Fruit fly (Drosophila melanogaster) whole organism, embryonic: ENCODE measurements around the gene CG15528.

Experiments used
- Awh ChIP-seq: fragments of 200-800 bp; sonication (Bioruptor generic); IDR thresholded peaks from 2 replicates; pipeline ENCODE4, ENCODE4 v1.3.6; 2022; ENCODE audit warnings: missing biosample characterization, missing genetic modification characterization
- C15 ChIP-seq: fragments of 200-800 bp; sonication (Bioruptor generic); IDR thresholded peaks from 3 replicates; pipeline ENCODE4 v1.3.6; 2022; ENCODE audit warnings: missing biosample characterization, missing genetic modification characterization
- CG10366 ChIP-seq: fragments of 200-800 bp; sonication (Bioruptor generic); IDR thresholded peaks from 2 replicates; pipeline ENCODE4 v1.3.6; 2022; ENCODE audit warnings: missing biosample characterization, missing genetic modification characterization
- CG10565 ChIP-seq: fragments of 200-800 bp; sonication (Bioruptor generic); optimal IDR thresholded peaks from 3 replicates; lab custom pipeline; 2016; ENCODE audit warnings: missing biosample characterization, mild to moderate bottlenecking, missing genetic modification characterization
- CG11504 ChIP-seq: fragments of 200-800 bp; sonication (Bioruptor generic); optimal IDR thresholded peaks from 3 replicates; lab custom pipeline; 2019; ENCODE audit warnings: missing biosample characterization, mild to moderate bottlenecking, missing genetic modification characterization, moderate library complexity
- CG11696 ChIP-seq: fragments of 200-800 bp; sonication (Bioruptor generic); IDR thresholded peaks from 2 replicates; pipeline ENCODE4 v1.3.6; 2022; ENCODE audit warnings: missing biosample characterization, missing genetic modification characterization
- CG12236 ChIP-seq: fragments of 200-800 bp; sonication (Bioruptor generic); optimal IDR thresholded peaks from 2 replicates; lab custom pipeline; 2016; ENCODE audit warnings: missing biosample characterization, missing genetic modification characterization
- CG14710 ChIP-seq: fragments of 200-800 bp; sonication (Bioruptor generic); optimal IDR thresholded peaks from 3 replicates; lab custom pipeline; 2019; ENCODE audit warnings: missing biosample characterization, mild to moderate bottlenecking, missing genetic modification characterization, moderate library complexity
- CG1603 ChIP-seq: fragments of 200-800 bp; sonication (Bioruptor generic); optimal IDR thresholded peaks from 2 replicates; lab custom pipeline; 2019; ENCODE audit warnings: missing biosample characterization, mild to moderate bottlenecking, missing genetic modification characterization, moderate library complexity
- CG16813 ChIP-seq: fragments of 200-800 bp; sonication (Bioruptor generic); IDR thresholded peaks from 3 replicates; pipeline ENCODE4 v1.3.6; 2022; ENCODE audit warnings: missing biosample characterization, missing genetic modification characterization; ENCODE audit not compliant: partially characterized antibody
- CG18619 ChIP-seq: fragments of 200-800 bp; sonication (Bioruptor generic); optimal IDR thresholded peaks from 3 replicates; lab custom pipeline; 2017; ENCODE audit warnings: missing biosample characterization, mild to moderate bottlenecking, missing genetic modification characterization
- CG4328 ChIP-seq: fragments of 200-800 bp; sonication (Bioruptor generic); optimal IDR thresholded peaks from 3 replicates; lab custom pipeline; 2017; ENCODE audit warnings: missing biosample characterization, missing genetic modification reagents, missing genetic modification characterization
- CG4707 ChIP-seq: fragments of 200-800 bp; sonication (Bioruptor generic); optimal IDR thresholded peaks from 2 replicates; lab custom pipeline; 2018; ENCODE audit warnings: missing biosample characterization, mild to moderate bottlenecking, missing genetic modification characterization, moderate library complexity
- CG6854 ChIP-seq: fragments of 200-800 bp; sonication (Bioruptor generic); optimal IDR thresholded peaks from 3 replicates; lab custom pipeline; 2017; ENCODE audit warnings: missing biosample characterization, mild to moderate bottlenecking, missing genetic modification characterization
- CG7271 ChIP-seq: fragments of 200-800 bp; sonication (Bioruptor generic); optimal IDR thresholded peaks from 2 replicates; lab custom pipeline; 2018; ENCODE audit warnings: missing biosample characterization, mild to moderate bottlenecking, missing genetic modification characterization, moderate library complexity
- CG7839 ChIP-seq: fragments of 200-800 bp; sonication (Bioruptor generic); optimal IDR thresholded peaks from 3 replicates; lab custom pipeline; 2018; ENCODE audit warnings: missing biosample characterization, mild to moderate bottlenecking, missing genetic modification characterization, moderate library complexity
- CG7963 ChIP-seq: fragments of 200-800 bp; sonication (Bioruptor generic); IDR thresholded peaks from 3 replicates; pipeline ENCODE4 v1.3.6; 2022; ENCODE audit warnings: missing biosample characterization, missing genetic modification characterization; ENCODE audit not compliant: partially characterized antibody
- CG9932 ChIP-seq: fragments of 200-800 bp; sonication (Bioruptor generic); IDR thresholded peaks from 2 replicates; pipeline ENCODE4 v1.3.6; 2022; ENCODE audit warnings: missing biosample characterization, missing genetic modification characterization
- D19B ChIP-seq: fragments of 200-800 bp; sonication (Bioruptor generic); optimal IDR thresholded peaks from 2 replicates; lab custom pipeline; 2017; ENCODE audit warnings: missing biosample characterization, mild to moderate bottlenecking, missing genetic modification characterization
- E2f2 ChIP-seq: fragments of 200-800 bp; sonication (Bioruptor generic); IDR thresholded peaks from 2 replicates; pipeline ENCODE4 v1.3.6; 2022; ENCODE audit warnings: missing biosample characterization, missing genetic modification characterization
- ERR ChIP-seq: fragments of 200-800 bp; sonication (Bioruptor generic); optimal IDR thresholded peaks from 2 replicates; lab custom pipeline; 2016; ENCODE audit warnings: missing biosample characterization, missing genetic modification characterization
- H15 ChIP-seq: fragments of 200-800 bp; sonication (Bioruptor generic); IDR thresholded peaks from 3 replicates; pipeline ENCODE4 v1.3.6; 2022; ENCODE audit warnings: missing biosample characterization, missing genetic modification characterization
- HHEX ChIP-seq: fragments of 200-800 bp; sonication (Bioruptor generic); optimal IDR thresholded peaks from 3 replicates; lab custom pipeline; 2017; ENCODE audit warnings: missing biosample characterization, mild to moderate bottlenecking, missing genetic modification characterization, missing genetic modification reagents
- Jarid2 ChIP-seq: fragments of 200-800 bp; sonication (Bioruptor generic); optimal IDR thresholded peaks from 3 replicates; lab custom pipeline; 2017; ENCODE audit warnings: mild to moderate bottlenecking, missing biosample characterization, missing genetic modification reagents, missing genetic modification characterization
- MESR4 ChIP-seq: fragments of 200-800 bp; sonication (Bioruptor generic); optimal IDR thresholded peaks from 2 replicates; lab custom pipeline; 2018; ENCODE audit warnings: missing biosample characterization, mild to moderate bottlenecking, missing genetic modification characterization, moderate library complexity
- NfI ChIP-seq: fragments of 200-800 bp; sonication (Bioruptor generic); optimal IDR thresholded peaks from 3 replicates; lab custom pipeline; 2018; ENCODE audit warnings: missing biosample characterization, mild to moderate bottlenecking, missing genetic modification characterization, moderate library complexity
- Tbp ChIP-seq: fragments of >200 bp; optimal IDR thresholded peaks from 2 replicates; lab custom pipeline; 2018; ENCODE audit warnings: missing biosample characterization, missing genetic modification characterization
- Xrp1 ChIP-seq: fragments of 200-800 bp; sonication (Bioruptor generic); IDR thresholded peaks from 2 replicates; pipeline ENCODE4 v1.3.6; 2022; ENCODE audit warnings: missing biosample characterization, missing genetic modification characterization
- az2 ChIP-seq: fragments of 200-800 bp; sonication (Bioruptor generic); optimal IDR thresholded peaks from 3 replicates; lab custom pipeline; 2016; ENCODE audit warnings: missing biosample characterization, missing genetic modification characterization
- bigmax ChIP-seq: fragments of 200-800 bp; sonication (Bioruptor generic); optimal IDR thresholded peaks from 2 replicates; lab custom pipeline; 2018; ENCODE audit warnings: missing biosample characterization, mild to moderate bottlenecking, missing genetic modification characterization
- btn ChIP-seq: fragments of 200-800 bp; sonication (Bioruptor generic); optimal IDR thresholded peaks from 2 replicates; lab custom pipeline; 2016; ENCODE audit warnings: missing biosample characterization, missing genetic modification characterization
- chif ChIP-seq, 2 experiments: fragments of 200-800 bp; sonication (Bioruptor generic); optimal IDR thresholded peaks; 3 replicates each; lab custom pipeline; 2016; ENCODE audit warnings: missing biosample characterization in 2 of 2, missing genetic modification characterization in 2 of 2
- crp ChIP-seq, 2 experiments: fragments of 200-800 bp; sonication (Bioruptor generic); optimal IDR thresholded peaks; 2 replicates in 1 of 2; 3 replicates in 1 of 2; lab custom pipeline; 2017; ENCODE audit warnings: missing biosample characterization in 2 of 2, missing genetic modification characterization in 2 of 2, mild to moderate bottlenecking in 1 of 2, moderate library complexity in 1 of 2
- emc ChIP-seq: fragments of 200-800 bp; sonication (Bioruptor generic); optimal IDR thresholded peaks from 2 replicates; lab custom pipeline; 2016; ENCODE audit warnings: missing biosample characterization, missing genetic modification characterization
- eyg ChIP-seq: fragments of 200-800 bp; sonication (Bioruptor generic); optimal IDR thresholded peaks from 3 replicates; lab custom pipeline; 2016; ENCODE audit warnings: missing biosample characterization, missing genetic modification characterization
- gcm ChIP-seq: fragments of 200-800 bp; sonication (Bioruptor generic); optimal IDR thresholded peaks from 2 replicates; lab custom pipeline; 2019; ENCODE audit warnings: missing biosample characterization, mild to moderate bottlenecking, missing genetic modification characterization, moderate library complexity
- her ChIP-seq: fragments of 200-800 bp; sonication (Bioruptor generic); optimal IDR thresholded peaks from 2 replicates; lab custom pipeline; 2016; ENCODE audit warnings: missing biosample characterization, missing genetic modification characterization
- hkb ChIP-seq, 2 experiments: fragments of 200-800 bp in 1 of 2; fragments of >200 bp in 1 of 2; sonication (Bioruptor generic) in 1 of 2; IDR thresholded peaks in 1 of 2; optimal IDR thresholded peaks in 1 of 2; 2 replicates each; pipeline versions ENCODE4 v1.3.6 to Lab custom; 2017 to 2022; ENCODE audit warnings: missing biosample characterization in 1 of 2, missing genetic modification characterization in 1 of 2
- inv ChIP-seq: fragments of 200-800 bp; sonication (Bioruptor generic); IDR thresholded peaks from 2 replicates; pipeline ENCODE4 v1.3.6; 2022; ENCODE audit warnings: missing biosample characterization, missing genetic modification characterization; ENCODE audit not compliant: partially characterized antibody
- kah ChIP-seq: fragments of 200-800 bp; sonication (Bioruptor generic); optimal IDR thresholded peaks from 2 replicates; lab custom pipeline; 2018; ENCODE audit warnings: missing biosample characterization, mild to moderate bottlenecking, missing genetic modification characterization
- org-1 ChIP-seq: fragments of 200-800 bp; sonication (Bioruptor generic); optimal IDR thresholded peaks from 2 replicates; lab custom pipeline; 2017; ENCODE audit warnings: missing biosample characterization, missing genetic modification characterization
- p53 ChIP-seq: fragments of 200-800 bp; sonication (Bioruptor generic); optimal IDR thresholded peaks from 2 replicates; lab custom pipeline; 2016; ENCODE audit warnings: missing biosample characterization, missing genetic modification characterization
- ranshi ChIP-seq: fragments of 200-800 bp; sonication (Bioruptor generic); IDR thresholded peaks from 2 replicates; pipeline ENCODE4 v1.3.6; 2022; ENCODE audit warnings: missing biosample characterization, missing genetic modification characterization
- repo ChIP-seq: fragments of 200-800 bp; sonication (Bioruptor generic); optimal IDR thresholded peaks from 2 replicates; lab custom pipeline; 2016; ENCODE audit warnings: missing biosample characterization, missing genetic modification characterization
- slou ChIP-seq: fragments of 200-800 bp; sonication (Bioruptor generic); optimal IDR thresholded peaks from 3 replicates; lab custom pipeline; 2016; ENCODE audit warnings: missing biosample characterization, missing genetic modification characterization
- stc ChIP-seq: fragments of 200-800 bp; sonication (Bioruptor generic); IDR thresholded peaks from 2 replicates; pipeline ENCODE4 v1.3.6; 2022; ENCODE audit warnings: missing biosample characterization, missing genetic modification characterization
- stwl ChIP-seq: fragments of 200-800 bp; sonication (Bioruptor generic); optimal IDR thresholded peaks from 3 replicates; lab custom pipeline; 2018; ENCODE audit warnings: missing biosample characterization, mild to moderate bottlenecking, missing genetic modification characterization, moderate library complexity
- twi ChIP-seq: fragments of 200-800 bp; optimal IDR thresholded peaks from 2 replicates; lab custom pipeline; 2019; ENCODE audit warnings: missing biosample characterization, mild to moderate bottlenecking, missing genetic modification characterization, moderate library complexity
- vnd ChIP-seq: fragments of 200-800 bp; sonication (Bioruptor generic); IDR thresholded peaks from 3 replicates; pipeline ENCODE4 v1.3.6; 2022; ENCODE audit warnings: missing biosample characterization, missing genetic modification characterization; ENCODE audit not compliant: partially characterized antibody

Gene CG15528

dm6 chr3R:30076088-30076487 is 24.2 kb upstream of the CG15528 start (continued):
- TF ChIP-seq CG9932 (GFP tag; lab: Robert Waterston, UW) (no peak), CG16813 (GFP tag; lab: Robert Waterston, UW) (peak; percentile 41; the same call in 1 of the 3 replicates), vnd (GFP tag; lab: Robert Waterston, UW) (peak; percentile 16; the same call in 1 of the 3 replicates), HHEX (no peak), CG10366 (GFP tag; lab: Robert Waterston, UW) (peak; percentile 26; the same call in 1 of the 2 replicates), stc (no peak), CG1603 (tag; lab: Kevin White, UChicago) (peak; percentile 57), CG4707 (GFP tag; lab: Kevin White, UChicago) (no peak), H15 (GFP tag; lab: Robert Waterston, UW) (no peak), chif (GFP tag; optimal IDR thresholded peaks at IDR 0.05; lab: Kevin White, UChicago) (peak in 1 of 2 experiments; percentile 41), CG7963 (no peak), az2 (GFP tag; lab: Kevin White, UChicago) (peak; percentile 26), gcm (GFP tag; lab: Kevin White, UChicago) (peak; percentile 88), inv (GFP tag; lab: Robert Waterston, UW) (peak; percentile 17; the same call in 1 of the 2 replicates)

dm6 chr3R:30071827-30072226 is 19.9 kb upstream of the CG15528 start:
- TF ChIP-seq twi (no peak), Tbp (no peak), p53 (GFP tag; lab: Kevin White, UChicago) (no peak), E2f2 (GFP tag; lab: Robert Waterston, UW) (no peak), eyg (GFP tag; lab: Kevin White, UChicago) (no peak), CG7839 (no peak), CG14710 (tag; lab: Kevin White, UChicago) (no peak), hkb (optimal IDR thresholded peaks at IDR 0.05; lab: Kevin White, UChicago) (no peak), hkb (GFP tag; IDR thresholded peaks at IDR 0.05; lab: Robert Waterston, UW) (0 out of 2 replicates have a peak, but pooled peaks have one; percentile 34), CG4328 (GFP tag; lab: Kevin White, UChicago) (no peak), Awh (GFP tag; lab: Robert Waterston, UW) (0 out of 2 replicates have a peak, but pooled peaks have one; percentile 16), CG10565 (GFP tag; lab: Kevin White, UChicago) (no peak), bigmax (GFP tag; lab: Kevin White, UChicago) (no peak), Xrp1 (GFP tag; lab: Robert Waterston, UW) (0 out of 2 replicates have a peak, but pooled peaks have one; percentile 18), btn (GFP tag; lab: Kevin White, UChicago) (no peak), D19B (GFP tag; lab: Kevin White, UChicago) (no peak), CG12236 (GFP tag; lab: Kevin White, UChicago) (no peak), NfI (GFP tag; lab: Kevin White, UChicago) (no peak), C15 (GFP tag; lab: Robert Waterston, UW) (no peak), CG11696 (GFP tag; lab: Robert Waterston, UW) (no peak), repo (GFP tag; lab: Kevin White, UChicago) (no peak), CG6854 (GFP tag; lab: Kevin White, UChicago) (no peak), CG18619 (GFP tag; lab: Kevin White, UChicago) (no peak), CG7271 (tag; lab: Kevin White, UChicago) (no peak), org-1 (no peak), slou (GFP tag; lab: Kevin White, UChicago) (no peak), emc (GFP tag; lab: Kevin White, UChicago) (no peak), ranshi (GFP tag; lab: Robert Waterston, UW) (0 out of 2 replicates have a peak, but pooled peaks have one; percentile 18), MESR4 (GFP tag; lab: Kevin White, UChicago) (no peak), stwl (tag; lab: Kevin White, UChicago) (no peak), her (GFP tag; lab: Kevin White, UChicago) (no peak), kah (GFP tag; lab: Kevin White, UChicago) (no peak), ERR (GFP tag; lab: Kevin White, UChicago) (no peak), CG11504 (tag; lab: Kevin White, UChicago) (no peak), Jarid2 (GFP tag; lab: Kevin White, UChicago) (no peak), crp (GFP tag; optimal IDR thresholded peaks at IDR 0.05; lab: Kevin White, UChicago) (no peak)
